Worm (Caenorhabditis elegans) whole organism, late embryonic: ENCODE results near the gene sqt-1.

ENCODE experiments used
- C38D4.7 ChIP-seq: fragments of 200-800 bp; sonication (Bioruptor generic); optimal IDR thresholded peaks from 2 replicates; lab custom pipeline; 2018; ENCODE audit warnings: mild to moderate bottlenecking, missing genetic modification characterization, moderate library complexity, missing compliant biosample characterization
- F13H6.1 ChIP-seq: sonication (generic microtip); optimal IDR thresholded peaks from 2 replicates; lab custom pipeline; 2016; ENCODE audit warnings: missing genetic modification characterization, missing compliant biosample characterization
- K02D7.2 ChIP-seq: sonication (generic microtip); optimal IDR thresholded peaks from 2 replicates; lab custom pipeline; 2017; ENCODE audit warnings: mild to moderate bottlenecking, missing genetic modification characterization, missing compliant biosample characterization
- ceh-14 ChIP-seq: sonication (generic microtip); optimal IDR thresholded peaks from 2 replicates; lab custom pipeline; 2016; ENCODE audit warnings: missing genotype, missing genetic modification characterization, missing compliant biosample characterization
- ceh-18 ChIP-seq: sonication (generic microtip); optimal IDR thresholded peaks from 2 replicates; lab custom pipeline; 2016; ENCODE audit warnings: missing genetic modification characterization, missing compliant biosample characterization
- ceh-19 ChIP-seq: fragments of 200-800 bp; sonication (Bioruptor generic); optimal IDR thresholded peaks from 2 replicates; lab custom pipeline; 2018; ENCODE audit warnings: mild to moderate bottlenecking, missing genetic modification characterization, missing compliant biosample characterization
- ceh-2 ChIP-seq: sonication (generic microtip); optimal IDR thresholded peaks from 2 replicates; lab custom pipeline; 2016; ENCODE audit warnings: missing genotype, missing genetic modification characterization, missing compliant biosample characterization
- ceh-22 ChIP-seq: sonication (generic microtip); optimal IDR thresholded peaks from 2 replicates; lab custom pipeline; 2017; ENCODE audit warnings: missing biosample characterization, missing genetic modification characterization
- ceh-24 ChIP-seq: sonication (generic microtip); optimal IDR thresholded peaks from 2 replicates; lab custom pipeline; 2016; ENCODE audit warnings: mild to moderate bottlenecking, missing genetic modification characterization, missing compliant biosample characterization
- ceh-31 ChIP-seq: sonication (generic microtip); optimal IDR thresholded peaks from 2 replicates; lab custom pipeline; 2016; ENCODE audit warnings: missing genetic modification characterization, missing compliant biosample characterization
- ceh-45 ChIP-seq: fragments of 200-800 bp; sonication (Bioruptor generic); IDR thresholded peaks from 2 replicates; pipeline ENCODE4 v1.3.6; 2022; ENCODE audit warnings: missing genetic modification reagents, missing genetic modification characterization, missing compliant biosample characterization
- ceh-48 ChIP-seq: sonication (generic microtip); optimal IDR thresholded peaks from 2 replicates; lab custom pipeline; 2016; ENCODE audit warnings: missing genetic modification characterization, inconsistent platforms, missing compliant biosample characterization
- ceh-6 ChIP-seq: fragments of 200-800 bp; sonication (Bioruptor generic); optimal IDR thresholded peaks from 2 replicates; lab custom pipeline; 2018; ENCODE audit warnings: mild to moderate bottlenecking, missing genetic modification characterization, missing compliant biosample characterization
- dmd-4 ChIP-seq: sonication (generic microtip); optimal IDR thresholded peaks from 2 replicates; lab custom pipeline; 2016; ENCODE audit warnings: borderline replicate concordance, missing genetic modification characterization, missing compliant biosample characterization
- elt-2 ChIP-seq: sonication (generic microtip); optimal IDR thresholded peaks from 2 replicates; lab custom pipeline; 2016; ENCODE audit warnings: missing genetic modification reagents, missing genetic modification characterization, missing compliant biosample characterization
- ets-4 ChIP-seq: sonication (generic microtip); optimal IDR thresholded peaks from 2 replicates; lab custom pipeline; 2016; ENCODE audit warnings: missing genetic modification characterization, missing compliant biosample characterization
- eyg-1 ChIP-seq: sonication (generic microtip); optimal IDR thresholded peaks from 2 replicates; lab custom pipeline; 2016; ENCODE audit warnings: missing genotype, missing genetic modification characterization, missing compliant biosample characterization
- fax-1 ChIP-seq: sonication (generic microtip); optimal IDR thresholded peaks from 2 replicates; lab custom pipeline; 2016; ENCODE audit warnings: missing genotype, missing genetic modification characterization, missing compliant biosample characterization
- fkh-10 ChIP-seq: fragments of 150-350 bp; optimal IDR thresholded peaks from 2 replicates; lab custom pipeline; 2014; ENCODE audit warnings: missing biosample characterization, missing genetic modification reagents, missing genetic modification characterization
- hlh-13 ChIP-seq: fragments of 200-800 bp; sonication (Bioruptor generic); optimal IDR thresholded peaks from 2 replicates; lab custom pipeline; 2018; ENCODE audit warnings: mild to moderate bottlenecking, missing genetic modification characterization, missing compliant biosample characterization
- hlh-15 ChIP-seq: sonication (generic microtip); optimal IDR thresholded peaks from 2 replicates; lab custom pipeline; 2016; ENCODE audit warnings: missing genetic modification characterization, missing compliant biosample characterization
- hlh-6 ChIP-seq: sonication (generic microtip); optimal IDR thresholded peaks from 2 replicates; lab custom pipeline; 2016; ENCODE audit warnings: missing genotype, missing genetic modification characterization, missing compliant biosample characterization
- mec-3 ChIP-seq: sonication (generic microtip); optimal IDR thresholded peaks from 2 replicates; lab custom pipeline; 2016; ENCODE audit warnings: borderline replicate concordance, missing genetic modification characterization, missing compliant biosample characterization
- nfya-1 ChIP-seq: sonication (generic microtip); optimal IDR thresholded peaks from 2 replicates; lab custom pipeline; 2017; ENCODE audit warnings: missing genetic modification characterization, mild to moderate bottlenecking, missing compliant biosample characterization, antibody characterized with exemption, moderate library complexity
- odd-2 ChIP-seq: sonication (generic microtip); optimal IDR thresholded peaks from 2 replicates; lab custom pipeline; 2017; ENCODE audit warnings: antibody characterized with exemption, mild to moderate bottlenecking, missing genetic modification characterization, missing compliant biosample characterization
- pag-3 ChIP-seq: sonication (generic microtip); optimal IDR thresholded peaks from 2 replicates; lab custom pipeline; 2016; ENCODE audit warnings: missing compliant biosample characterization, missing genetic modification characterization, borderline replicate concordance
- pha-4 ChIP-seq: fragments of 150-350 bp; optimal IDR thresholded peaks from 2 replicates; lab custom pipeline; 2018; ENCODE audit warnings: missing biosample characterization, missing genetic modification reagents, missing genetic modification characterization
- pros-1 ChIP-seq: fragments of 150-350 bp; optimal IDR thresholded peaks from 2 replicates; lab custom pipeline; 2014; ENCODE audit warnings: missing biosample characterization, missing genetic modification reagents, missing genetic modification characterization
- rnt-1 ChIP-seq: sonication (generic microtip); optimal IDR thresholded peaks from 2 replicates; lab custom pipeline; 2016; ENCODE audit warnings: missing genetic modification characterization, missing compliant biosample characterization
- sdc-2 ChIP-seq: sonication (generic microtip); optimal IDR thresholded peaks from 2 replicates; lab custom pipeline; 2016; ENCODE audit warnings: missing genotype, missing genetic modification characterization, missing compliant biosample characterization
- syd-9 ChIP-seq: sonication (generic microtip); optimal IDR thresholded peaks from 2 replicates; lab custom pipeline; 2016; ENCODE audit warnings: mild to moderate bottlenecking, missing genetic modification characterization, moderate library complexity, missing compliant biosample characterization
- tbx-2 ChIP-seq: sonication (generic microtip); optimal IDR thresholded peaks from 2 replicates; lab custom pipeline; 2016; ENCODE audit warnings: missing genetic modification characterization, missing compliant biosample characterization
- unc-3 ChIP-seq, 2 experiments: fragments of 200-800 bp in 1 of 2; sonication (Bioruptor generic) in 1 of 2; sonication (generic microtip) in 1 of 2; conservative IDR thresholded peaks in 1 of 2; optimal IDR thresholded peaks in 1 of 2; 2 replicates each; pipeline versions ENCODE4 v1.3.6 to Lab custom; 2016 to 2022; ENCODE audit warnings: missing compliant biosample characterization in 2 of 2, missing genetic modification characterization in 2 of 2, missing genetic modification reagents in 1 of 2
- unc-42 ChIP-seq: sonication (generic microtip); optimal IDR thresholded peaks from 2 replicates; lab custom pipeline; 2016; ENCODE audit warnings: missing genotype, missing genetic modification characterization, missing compliant biosample characterization
- unc-86 ChIP-seq: sonication (generic microtip); optimal IDR thresholded peaks from 2 replicates; lab custom pipeline; 2016; ENCODE audit warnings: missing genetic modification characterization, missing compliant biosample characterization
- zip-5 ChIP-seq: sonication (generic microtip); optimal IDR thresholded peaks from 2 replicates; lab custom pipeline; 2016; ENCODE audit warnings: missing genetic modification characterization, missing compliant biosample characterization
- ztf-16 ChIP-seq: sonication (generic microtip); optimal IDR thresholded peaks from 2 replicates; lab custom pipeline; 2017; ENCODE audit warnings: missing genetic modification characterization, missing compliant biosample characterization

Gene sqt-1

ce11 chrII:11376598-11377108, 39.0 kb upstream of the sqt-1 start:
- no peak for TF ChIP-seq unc-86
- TF ChIP-seq, all 69 proteins: peak for 0

- TF ChIP-seq ceh-31 (tag; lab: Kevin White, UChicago) (no peak), dmd-4 (tag; lab: Kevin White, UChicago) (no peak), K02D7.2 (tag; lab: Kevin White, UChicago) (no peak), fkh-10 (no peak), ceh-22 (tag; lab: Kevin White, UChicago) (no peak), tbx-2 (tag; lab: Kevin White, UChicago) (no peak), ztf-16 (tag; lab: Kevin White, UChicago) (no peak), nfya-1 (tag; lab: Kevin White, UChicago) (no peak), eyg-1 (tag; lab: Kevin White, UChicago) (no peak), F13H6.1 (no peak), ceh-6 (GFP tag; lab: Kevin White, UChicago) (no peak), unc-3 (GFP tag; conservative IDR thresholded peaks at IDR 0.05; lab: Robert Waterston, UW) (no peak), unc-3 (tag; optimal IDR thresholded peaks at IDR 0.05; lab: Kevin White, UChicago) (no peak), hlh-6 (tag; lab: Kevin White, UChicago) (no peak), pha-4 (tag; lab: Kevin White, UChicago) (no peak), unc-86 (no peak), ceh-19 (GFP tag; lab: Kevin White, UChicago) (no peak), elt-2 (no peak), ceh-45 (GFP tag; lab: Robert Waterston, UW) (no peak)
Measured at ce11 chrII:11376026-11376425, 38.4 kb upstream of the sqt-1 start.

ce11 chrII:11371981-11372380, 34.3 kb upstream of the sqt-1 start, which contains the start of gene C33B4.2:
Gene C33B4.2, minus strand, starts transcription at chrII:11372145.
- no peak for TF ChIP-seq ceh-24
- TF ChIP-seq hlh-13 (GFP tag; lab: Kevin White, UChicago) = no peak
- no peak for TF ChIP-seq sdc-2 (tag; lab: Kevin White, UChicago)
- no peak for TF ChIP-seq C38D4.7
- TF ChIP-seq pha-4 (tag; lab: Kevin White, UChicago) = no peak
- no peak for TF ChIP-seq ceh-14 (tag; lab: Kevin White, UChicago)
- TF ChIP-seq pag-3 = no peak
- TF ChIP-seq hlh-15 = no peak
- no peak for TF ChIP-seq mec-3 (tag; lab: Kevin White, UChicago)
- TF ChIP-seq ceh-2 = no peak
- TF ChIP-seq ceh-48 (tag; lab: Kevin White, UChicago) = no peak
- TF ChIP-seq ets-4 (tag; lab: Kevin White, UChicago) = no peak
- TF ChIP-seq ceh-45 (GFP tag; lab: Robert Waterston, UW) = no peak

- no peak for TF ChIP-seq rnt-1 (tag; lab: Kevin White, UChicago)
- no peak for TF ChIP-seq unc-42 (tag; lab: Kevin White, UChicago)
- TF ChIP-seq nfya-1 (tag; lab: Kevin White, UChicago) = no peak
- TF ChIP-seq ceh-18 (tag; lab: Kevin White, UChicago) = no peak
- no peak for TF ChIP-seq syd-9 (tag; lab: Kevin White, UChicago)
- no peak for TF ChIP-seq zip-5 (tag; lab: Kevin White, UChicago)
- TF ChIP-seq fax-1 (tag; lab: Kevin White, UChicago) = no peak
- TF ChIP-seq odd-2 (tag; lab: Kevin White, UChicago) = no peak
- TF ChIP-seq pros-1 (tag; lab: Kevin White, UChicago) = no peak
- no peak for TF ChIP-seq elt-2
Measured at ce11 chrII:11361751-11362150, 24.1 kb upstream of the sqt-1 start.
